Worm (Caenorhabditis elegans) whole organism, L1 larva: ENCODE results near the gene T11G6.2.

Experiments
- C34B4.2 ChIP-seq: sonication (generic microtip); optimal IDR thresholded peaks from 2 replicates; lab custom pipeline; 2017; ENCODE audit warnings: mild to moderate bottlenecking, missing genetic modification characterization, missing compliant biosample characterization
- alr-1 ChIP-seq: fragments of 200-800 bp; sonication (Bioruptor generic); optimal IDR thresholded peaks from 2 replicates; lab custom pipeline; 2018; ENCODE audit warnings: borderline replicate concordance, mild to moderate bottlenecking, missing genetic modification characterization, missing compliant biosample characterization
- blmp-1 ChIP-seq: fragments of 150-350 bp; optimal IDR thresholded peaks from 2 replicates; lab custom pipeline; 2014; ENCODE audit warnings: missing biosample characterization, missing genetic modification characterization
- ceh-8 ChIP-seq: fragments of 200-800 bp; sonication (Bioruptor generic); optimal IDR thresholded peaks from 2 replicates; lab custom pipeline; 2018; ENCODE audit warnings: mild to moderate bottlenecking, missing genetic modification characterization, moderate library complexity, missing compliant biosample characterization
- ceh-82 ChIP-seq, 3 experiments: fragments of 150-350 bp in 1 of 3; sonication (generic microtip) in 2 of 3; optimal IDR thresholded peaks; 2 replicates each; lab custom pipeline; 2014 to 2017; ENCODE audit warnings: missing biosample characterization in 3 of 3, missing genetic modification characterization in 3 of 3
- nhr-237 ChIP-seq: fragments of 150-350 bp; optimal IDR thresholded peaks from 2 replicates; lab custom pipeline; 2014; ENCODE audit warnings: missing biosample characterization, missing genetic modification characterization
- nhr-28 ChIP-seq: fragments of 150-350 bp; optimal IDR thresholded peaks from 2 replicates; lab custom pipeline; 2014; ENCODE audit warnings: missing biosample characterization, missing genetic modification characterization
- nhr-76 ChIP-seq: sonication (generic microtip); optimal IDR thresholded peaks from 2 replicates; lab custom pipeline; 2017; ENCODE audit warnings: missing biosample characterization, missing genetic modification characterization
- nhr-77 ChIP-seq: fragments of 150-350 bp; optimal IDR thresholded peaks from 2 replicates; lab custom pipeline; 2014; ENCODE audit warnings: missing biosample characterization, missing genetic modification characterization
- sox-4 ChIP-seq: sonication (generic microtip); optimal IDR thresholded peaks from 2 replicates; lab custom pipeline; 2016; ENCODE audit warnings: missing genetic modification characterization, missing compliant biosample characterization
- xbp-1 ChIP-seq: sonication (generic microtip); optimal IDR thresholded peaks from 2 replicates; lab custom pipeline; 2016; ENCODE audit warnings: missing genetic modification characterization, missing compliant biosample characterization
- ztf-11 ChIP-seq, 2 experiments: sonication (generic microtip); optimal IDR thresholded peaks; 2 replicates each; lab custom pipeline; 2016 to 2017; ENCODE audit warnings: missing genetic modification characterization in 2 of 2, missing biosample characterization in 1 of 2, missing compliant biosample characterization in 1 of 2

- no peak for TF ChIP-seq blmp-1 (tag; lab: Kevin White, UChicago)
- TF ChIP-seq nhr-28: no peak
- no peak for TF ChIP-seq ceh-8 (GFP tag; lab: Kevin White, UChicago)
- TF ChIP-seq nhr-237: no peak
- no peak for TF ChIP-seq nhr-77 (tag; lab: Kevin White, UChicago)
- no peak for TF ChIP-seq alr-1 (tag; lab: Kevin White, UChicago)
- no peak for TF ChIP-seq xbp-1 (tag; lab: Kevin White, UChicago)
- TF ChIP-seq C34B4.2: no peak
- TF ChIP-seq ztf-11 (tag; optimal IDR thresholded peaks at IDR 0.05; lab: Kevin White, UChicago): no peak
- no peak for TF ChIP-seq sox-4
- TF ChIP-seq ceh-82 (tag; optimal IDR thresholded peaks at IDR 0.05; lab: Kevin White, UChicago): no peak
- TF ChIP-seq nhr-76 (tag; lab: Kevin White, UChicago): no peak
Observed at ce11 chrIV:10828049-10828448, 30.2 kb downstream of the T11G6.2 start, which contains the start of gene npax-3.
